Worm (Caenorhabditis elegans): ENCODE measurements around the gene chmp-7.

chmp-7 gene

DNA sequence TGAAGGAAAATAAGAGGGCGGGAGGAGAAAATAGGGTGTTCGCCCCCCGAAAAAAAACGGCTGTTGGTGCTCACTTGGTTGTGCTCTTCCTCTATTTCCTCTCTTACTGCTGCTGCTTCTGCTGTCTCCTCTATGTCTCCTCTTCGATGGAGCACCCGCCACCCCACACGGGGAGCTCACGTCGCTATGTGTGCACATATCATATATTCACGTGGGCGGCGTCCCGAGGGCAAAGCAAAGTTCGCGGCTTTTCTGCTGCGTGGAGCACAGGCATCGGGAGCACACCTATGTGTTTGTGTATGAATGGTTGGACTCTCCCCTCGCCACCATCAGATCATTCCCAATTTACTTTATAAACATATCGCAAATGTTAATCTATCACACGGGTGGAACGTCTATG lies 41.4 kb upstream of the chmp-7 start:
- TF ChIP-seq ctbp-1 (GFP tag; IDR thresholded peaks at IDR 0.05), result 0 out of 2 replicates have a peak, but pooled peaks have one; percentile 20
- TF ChIP-seq Y75B8A.6 (GFP tag; IDR thresholded peaks at IDR 0.05), result no peak
- no peak for TF ChIP-seq madf-5 (GFP tag; IDR thresholded peaks at IDR 0.05)
- no peak for TF ChIP-seq snpc-4 (tag; optimal IDR thresholded peaks at IDR 0.05)
- TF ChIP-seq cey-2 (tag; optimal IDR thresholded peaks at IDR 0.05; ENCODE audit: borderline replicate concordance, insufficient read depth), result no peak
- TF ChIP-seq nhr-77 (tag; optimal IDR thresholded peaks at IDR 0.05), result no peak
- TF ChIP-seq nhr-102 (tag; optimal IDR thresholded peaks at IDR 0.05), result no peak
- TF ChIP-seq dmd-9 (GFP tag; IDR thresholded peaks at IDR 0.05), result 0 out of 2 replicates have a peak, but pooled peaks have one; percentile 19
- no peak for TF ChIP-seq tag-97 (GFP tag; IDR thresholded peaks at IDR 0.05)
- no peak for TF ChIP-seq R02D3.7 (tag; optimal IDR thresholded peaks at IDR 0.05)
- TF ChIP-seq gei-8 (GFP tag; optimal IDR thresholded peaks at IDR 0.05), result no peak
- no peak for TF ChIP-seq duxl-1 (tag; optimal IDR thresholded peaks at IDR 0.05; ENCODE audit: poor library complexity)
- no peak for TF ChIP-seq daf-19 (GFP tag; conservative IDR thresholded peaks at IDR 0.05)
- TF ChIP-seq mes-2 (tag; optimal IDR thresholded peaks at IDR 0.05; ENCODE audit: poor library complexity, severe bottlenecking), result peak; percentile 21
- TF ChIP-seq mxl-3 (GFP tag; optimal IDR thresholded peaks at IDR 0.05), result peak; percentile 65
- TF ChIP-seq zfp-2 (tag; optimal IDR thresholded peaks at IDR 0.05), result no peak
- TF ChIP-seq hmg-1.1 (GFP tag; IDR thresholded peaks at IDR 0.05), result peak; percentile 74
- no peak for TF ChIP-seq ceh-82 (tag; optimal IDR thresholded peaks at IDR 0.05)
- TF ChIP-seq ceh-44 (GFP tag; IDR thresholded peaks at IDR 0.05), result no peak
- TF ChIP-seq T26A8.4 (GFP tag; IDR thresholded peaks at IDR 0.05), result no peak
- TF ChIP-seq lin-39 (tag; optimal IDR thresholded peaks at IDR 0.05), result no peak
- no peak for TF ChIP-seq aha-1 (tag)
- TF ChIP-seq set-16 (GFP tag; IDR thresholded peaks at IDR 0.05), result peak; percentile 72
- peak; percentile 94 for TF ChIP-seq hlh-30 (tag; optimal IDR thresholded peaks at IDR 0.05; ENCODE audit: insufficient read depth)
- TF ChIP-seq hif-1 (tag; optimal IDR thresholded peaks at IDR 0.05), result peak in 1 of 2 experiments; percentile 28
- no peak for TF ChIP-seq lin-38 (GFP tag; IDR thresholded peaks at IDR 0.05)
- peak; percentile 36 for TF ChIP-seq mep-1 (tag; optimal IDR thresholded peaks at IDR 0.05)
- TF ChIP-seq lin-1 (GFP tag; IDR thresholded peaks at IDR 0.05), result no peak
- TF ChIP-seq ceh-20 (GFP tag; IDR thresholded peaks at IDR 0.05), result 0 out of 2 replicates have a peak, but pooled peaks have one; percentile 42
- TF ChIP-seq nhr-76 (tag; optimal IDR thresholded peaks at IDR 0.05), result no peak
- peak; percentile 34 for TF ChIP-seq dmd-6 (GFP tag; IDR thresholded peaks at IDR 0.05)
- TF ChIP-seq rbr-2 (tag; optimal IDR thresholded peaks at IDR 0.05), result no peak
- TF ChIP-seq nhr-42 (GFP tag; IDR thresholded peaks at IDR 0.05), result no peak
- no peak for TF ChIP-seq F26F4.8 (GFP tag; conservative IDR thresholded peaks at IDR 0.05)
- TF ChIP-seq nhr-28 (tag; optimal IDR thresholded peaks at IDR 0.05), result no peak
- no peak for TF ChIP-seq ztf-11 (tag; optimal IDR thresholded peaks at IDR 0.05)
- no peak for TF ChIP-seq nhr-41 (GFP tag; IDR thresholded peaks at IDR 0.05)
- no peak for TF ChIP-seq daf-16 (GFP tag; optimal IDR thresholded peaks at IDR 0.05)
- no peak for TF ChIP-seq daf-16 (tag; optimal IDR thresholded peaks at IDR 0.05)
- no peak for TF ChIP-seq daf-12 (tag; optimal IDR thresholded peaks at IDR 0.05)
- TF ChIP-seq mdl-1 (tag; optimal IDR thresholded peaks at IDR 0.05), result peak in 1 of 2 experiments; percentile 54
- no peak for TF ChIP-seq ceh-32 (tag; optimal IDR thresholded peaks at IDR 0.05; ENCODE audit: poor library complexity)
- no peak for TF ChIP-seq egl-27 (tag; optimal IDR thresholded peaks at IDR 0.05)
- no peak for TF ChIP-seq zip-11 (GFP tag; IDR thresholded peaks at IDR 0.05)
- no peak for TF ChIP-seq fos-1 (tag; optimal IDR thresholded peaks at IDR 0.05)
- no peak for TF ChIP-seq spr-3 (GFP tag; optimal IDR thresholded peaks at IDR 0.05)
- no peak for TF ChIP-seq unc-39 (tag; optimal IDR thresholded peaks at IDR 0.05)
- no peak for TF ChIP-seq madf-9 (GFP tag; conservative IDR thresholded peaks at IDR 0.05)
- TF ChIP-seq snpc-1.2 (GFP tag; IDR thresholded peaks at IDR 0.05), result no peak
- no peak for TF ChIP-seq ama-1 (optimal IDR thresholded peaks at IDR 0.05)
- TF ChIP-seq pha-4 (GFP tag; IDR thresholded peaks at IDR 0.05), result no peak; the same call in 1 of the 2 replicates
- TF ChIP-seq pha-4 (tag; optimal IDR thresholded peaks at IDR 0.05), result no peak

Data from whole organism, L4 larva.